Worm (Caenorhabditis elegans) whole organism, late embryonic: Measurements from ENCODE around the gene srx-62.

ENCODE experiments used
- ama-1 ChIP-seq: fragments of 150-350 bp; optimal IDR thresholded peaks from 2 replicates; lab custom pipeline; 2014
- ceh-34 ChIP-seq: sonication (generic microtip); optimal IDR thresholded peaks from 2 replicates; lab custom pipeline; 2016; ENCODE audit warnings: mild to moderate bottlenecking, missing genetic modification characterization, missing compliant biosample characterization
- elt-2 ChIP-seq: sonication (generic microtip); optimal IDR thresholded peaks from 2 replicates; lab custom pipeline; 2016; ENCODE audit warnings: missing genetic modification reagents, missing genetic modification characterization, missing compliant biosample characterization
- ets-4 ChIP-seq: sonication (generic microtip); optimal IDR thresholded peaks from 2 replicates; lab custom pipeline; 2016; ENCODE audit warnings: missing genetic modification characterization, missing compliant biosample characterization
- pax-1 ChIP-seq: fragments of 150-350 bp; optimal IDR thresholded peaks from 2 replicates; lab custom pipeline; 2014; ENCODE audit warnings: missing biosample characterization, missing genetic modification characterization
- unc-55 ChIP-seq: sonication (generic microtip); optimal IDR thresholded peaks from 2 replicates; lab custom pipeline; 2017; ENCODE audit warnings: missing biosample characterization, missing genetic modification reagents, missing genetic modification characterization
- ztf-16 ChIP-seq: sonication (generic microtip); optimal IDR thresholded peaks from 2 replicates; lab custom pipeline; 2017; ENCODE audit warnings: missing genetic modification characterization, missing compliant biosample characterization

ce11 chrV:3968929-3969328, 26.8 kb downstream of the srx-62 start:
- TF ChIP-seq ets-4 (tag; lab: Kevin White, UChicago) (no peak), elt-2 (tag; lab: Kevin White, UChicago) (no peak), unc-55 (GFP tag; lab: Kevin White, UChicago) (no peak), ceh-34 (tag; lab: Kevin White, UChicago) (no peak), pax-1 (no peak), ztf-16 (no peak), ama-1 (lab: Kevin White, UChicago) (no peak)
